Worm (Caenorhabditis elegans): ENCODE results near the gene T21D12.11.

- TF ChIP-seq gmeb-2 (tag; optimal IDR thresholded peaks at IDR 0.05) (no peak), pha-4 (tag; optimal IDR thresholded peaks at IDR 0.05) (no peak), syd-9 (tag; optimal IDR thresholded peaks at IDR 0.05) (no peak), fkh-6 (tag; optimal IDR thresholded peaks at IDR 0.05) (no peak), ztf-16 (tag; optimal IDR thresholded peaks at IDR 0.05) (no peak)
Measured at ce11 chrIV:283347-283746, 14.1 kb downstream of the T21D12.11 start, which contains the start of gene best-19.
